Fruit fly (Drosophila melanogaster) whole organism, embryonic: ENCODE data around the gene CG6168.

ENCODE experiments used
- ATbp ChIP-seq: fragments of 200-800 bp; sonication (Bioruptor generic); optimal IDR thresholded peaks from 2 replicates; lab custom pipeline; 2017; ENCODE audit warnings: missing biosample characterization, mild to moderate bottlenecking, missing genetic modification characterization, missing genetic modification reagents
- Abd-B ChIP-seq: fragments of 200-800 bp; sonication (Bioruptor generic); optimal IDR thresholded peaks from 2 replicates; lab custom pipeline; 2018; ENCODE audit warnings: missing biosample characterization, mild to moderate bottlenecking, missing genetic modification characterization, moderate library complexity
- Atf-2 ChIP-seq: fragments of 200-800 bp; sonication (Bioruptor generic); optimal IDR thresholded peaks from 2 replicates; lab custom pipeline; 2016; ENCODE audit warnings: missing biosample characterization, missing genetic modification characterization
- Atf3 ChIP-seq: fragments of 200-800 bp; sonication (Bioruptor generic); optimal IDR thresholded peaks from 3 replicates; lab custom pipeline; 2016; ENCODE audit warnings: missing biosample characterization, missing genetic modification characterization
- Bgb ChIP-seq: fragments of 200-800 bp; sonication (Bioruptor generic); IDR thresholded peaks from 2 replicates; pipeline ENCODE4 v1.3.6; 2022; ENCODE audit warnings: missing biosample characterization, missing genetic modification characterization; ENCODE audit not compliant: partially characterized antibody
- Blimp-1 ChIP-seq: fragments of 200-800 bp; sonication (Bioruptor generic); optimal IDR thresholded peaks from 3 replicates; lab custom pipeline; 2018; ENCODE audit warnings: missing biosample characterization, missing genetic modification characterization, mild to moderate bottlenecking, moderate library complexity, missing genetic modification reagents
- CG10979 ChIP-seq: fragments of 200-800 bp; sonication (Bioruptor generic); optimal IDR thresholded peaks from 2 replicates; lab custom pipeline; 2018; ENCODE audit warnings: missing biosample characterization, mild to moderate bottlenecking, missing genetic modification characterization, moderate library complexity
- CG11398 ChIP-seq: fragments of 200-800 bp; sonication (Bioruptor generic); optimal IDR thresholded peaks from 2 replicates; lab custom pipeline; 2016; ENCODE audit warnings: missing biosample characterization, missing genetic modification characterization
- CG12744 ChIP-seq: fragments of 200-800 bp; sonication (Bioruptor generic); optimal IDR thresholded peaks from 2 replicates; lab custom pipeline; 2016; ENCODE audit warnings: missing biosample characterization, missing genetic modification characterization
- CG14710 ChIP-seq: fragments of 200-800 bp; sonication (Bioruptor generic); optimal IDR thresholded peaks from 3 replicates; lab custom pipeline; 2019; ENCODE audit warnings: missing biosample characterization, mild to moderate bottlenecking, missing genetic modification characterization, moderate library complexity
- CG15269 ChIP-seq: fragments of 200-800 bp; sonication (Bioruptor generic); optimal IDR thresholded peaks from 2 replicates; lab custom pipeline; 2018; ENCODE audit warnings: missing biosample characterization, mild to moderate bottlenecking, missing genetic modification characterization, moderate library complexity
- CG17186 ChIP-seq: fragments of 200-800 bp; sonication (Bioruptor generic); optimal IDR thresholded peaks from 3 replicates; lab custom pipeline; 2017; ENCODE audit warnings: missing biosample characterization, missing genetic modification reagents, missing genetic modification characterization
- CG17802 ChIP-seq: fragments of 200-800 bp; sonication (Bioruptor generic); optimal IDR thresholded peaks from 2 replicates; lab custom pipeline; 2018; ENCODE audit warnings: missing biosample characterization, mild to moderate bottlenecking, missing genetic modification characterization, moderate library complexity
- CG18599 ChIP-seq: fragments of 200-800 bp; sonication (Bioruptor generic); optimal IDR thresholded peaks from 3 replicates; lab custom pipeline; 2017; ENCODE audit warnings: missing biosample characterization, missing genetic modification characterization, mild to moderate bottlenecking, moderate library complexity, missing genetic modification reagents
- CG3281 ChIP-seq: fragments of 200-800 bp; sonication (Bioruptor generic); optimal IDR thresholded peaks from 3 replicates; lab custom pipeline; 2017; ENCODE audit warnings: missing biosample characterization, mild to moderate bottlenecking, missing genetic modification characterization
- CG42726 ChIP-seq: fragments of 200-800 bp; sonication (Bioruptor generic); IDR thresholded peaks from 2 replicates; pipeline ENCODE4 v1.3.6; 2022; ENCODE audit warnings: missing biosample characterization, missing genetic modification characterization; ENCODE audit not compliant: partially characterized antibody
- CG4820 ChIP-seq: fragments of 200-800 bp; sonication (Bioruptor generic); optimal IDR thresholded peaks from 3 replicates; lab custom pipeline; 2016; ENCODE audit warnings: missing biosample characterization, missing genetic modification characterization
- CG6175 ChIP-seq: fragments of 200-800 bp; sonication (Bioruptor generic); IDR thresholded peaks from 3 replicates; pipeline ENCODE4 v1.3.6; 2022; ENCODE audit warnings: missing biosample characterization, missing genetic modification characterization
- CG8281 ChIP-seq: fragments of 200-800 bp; sonication (Bioruptor generic); optimal IDR thresholded peaks from 2 replicates; lab custom pipeline; 2018; ENCODE audit warnings: missing biosample characterization, mild to moderate bottlenecking, missing genetic modification characterization, moderate library complexity
- CG8765 ChIP-seq: fragments of 200-800 bp; sonication (Bioruptor generic); IDR thresholded peaks from 2 replicates; pipeline ENCODE4 v1.3.6; 2022; ENCODE audit warnings: missing biosample characterization, missing genetic modification characterization
- CG9215 ChIP-seq: fragments of 200-800 bp; sonication (Bioruptor generic); IDR thresholded peaks from 2 replicates; pipeline ENCODE4 v1.3.6; 2022; ENCODE audit warnings: missing biosample characterization, missing genetic modification characterization
- CG9876 ChIP-seq: fragments of 200-800 bp; sonication (Bioruptor generic); optimal IDR thresholded peaks from 2 replicates; lab custom pipeline; 2016; ENCODE audit warnings: missing biosample characterization, missing genetic modification characterization
- E2f1 ChIP-seq: fragments of 200-800 bp; sonication (Bioruptor generic); IDR thresholded peaks from 2 replicates; pipeline ENCODE4 v1.3.6; 2022; ENCODE audit warnings: missing biosample characterization, missing genetic modification characterization
- Hr51 ChIP-seq, 2 experiments: fragments of 200-800 bp; sonication (Bioruptor generic); optimal IDR thresholded peaks; 2 replicates in 1 of 2; 3 replicates in 1 of 2; lab custom pipeline; 2016 to 2018; ENCODE audit warnings: missing biosample characterization in 2 of 2, missing genetic modification characterization in 2 of 2, mild to moderate bottlenecking in 1 of 2, moderate library complexity in 1 of 2
- Nf-YA ChIP-seq: fragments of 200-800 bp; sonication (Bioruptor generic); IDR thresholded peaks from 2 replicates; pipeline ENCODE4 v1.3.6; 2022; ENCODE audit warnings: missing biosample characterization, missing genetic modification characterization
- Scr ChIP-seq: fragments of 200-800 bp; sonication (Bioruptor generic); IDR thresholded peaks from 2 replicates; pipeline ENCODE4 v1.3.6; 2022; ENCODE audit warnings: missing biosample characterization, missing genetic modification characterization; ENCODE audit not compliant: partially characterized antibody
- Sry-β ChIP-seq: fragments of 200-800 bp; sonication (Bioruptor generic); optimal IDR thresholded peaks from 2 replicates; lab custom pipeline; 2018; ENCODE audit warnings: missing biosample characterization, mild to moderate bottlenecking, missing genetic modification characterization, moderate library complexity
- Taf1 ChIP-seq: fragments of 200-800 bp; sonication (Bioruptor generic); IDR thresholded peaks from 2 replicates; pipeline ENCODE4 v1.3.6; 2022; ENCODE audit warnings: missing biosample characterization, missing genetic modification characterization
- bcd ChIP-seq: fragments of 200-800 bp; sonication (Bioruptor generic); optimal IDR thresholded peaks from 2 replicates; lab custom pipeline; 2017; ENCODE audit warnings: missing biosample characterization, mild to moderate bottlenecking, missing genetic modification characterization
- eyg ChIP-seq: fragments of 200-800 bp; sonication (Bioruptor generic); optimal IDR thresholded peaks from 3 replicates; lab custom pipeline; 2016; ENCODE audit warnings: missing biosample characterization, missing genetic modification characterization
- gcm2 ChIP-seq: fragments of 200-800 bp; sonication (Bioruptor generic); optimal IDR thresholded peaks from 2 replicates; lab custom pipeline; 2016; ENCODE audit warnings: missing biosample characterization, missing genetic modification characterization
- gfzf ChIP-seq: fragments of 200-800 bp; sonication (Bioruptor generic); optimal IDR thresholded peaks from 2 replicates; lab custom pipeline; 2016; ENCODE audit warnings: missing biosample characterization, mild to moderate bottlenecking, missing genetic modification characterization, moderate library complexity
- grn ChIP-seq: fragments of 200-800 bp; sonication (Bioruptor generic); optimal IDR thresholded peaks from 3 replicates; lab custom pipeline; 2017; ENCODE audit warnings: missing biosample characterization, missing genetic modification characterization
- h ChIP-seq: fragments of >200 bp; optimal IDR thresholded peaks from 2 replicates; lab custom pipeline; 2017
- hb ChIP-seq: fragments of 200-800 bp; sonication (Bioruptor generic); IDR thresholded peaks from 3 replicates; pipeline ENCODE4 v1.3.6; 2022; ENCODE audit warnings: missing biosample characterization, missing genetic modification characterization; ENCODE audit not compliant: partially characterized antibody
- hbn ChIP-seq: fragments of 200-800 bp; sonication (Bioruptor generic); IDR thresholded peaks from 2 replicates; pipeline ENCODE4 v1.3.6; 2022; ENCODE audit warnings: missing biosample characterization, missing genetic modification characterization; ENCODE audit not compliant: partially characterized antibody
- kay ChIP-seq: fragments of 200-800 bp; sonication (Bioruptor generic); optimal IDR thresholded peaks from 2 replicates; lab custom pipeline; 2016; ENCODE audit warnings: missing biosample characterization, missing genetic modification characterization
- knrl ChIP-seq: fragments of 200-800 bp; sonication (Bioruptor generic); IDR thresholded peaks from 3 replicates; pipeline ENCODE4 v1.3.6; 2022; ENCODE audit warnings: missing biosample characterization, missing genetic modification characterization; ENCODE audit not compliant: partially characterized antibody
- lmd ChIP-seq: fragments of 200-800 bp; sonication (Bioruptor generic); IDR thresholded peaks from 2 replicates; pipeline ENCODE4 v1.3.6; 2022; ENCODE audit warnings: missing biosample characterization, missing genetic modification characterization
- lola ChIP-seq, 3 experiments: fragments of >200 bp in 2 of 3; fragments of 200-800 bp in 1 of 3; sonication (Bioruptor generic) in 1 of 3; optimal IDR thresholded peaks; 2 replicates each; lab custom pipeline; 2017 to 2019; ENCODE audit warnings: missing biosample characterization in 3 of 3, missing genetic modification characterization in 3 of 3, mild to moderate bottlenecking in 1 of 3, moderate library complexity in 1 of 3
- oc ChIP-seq: fragments of 200-800 bp; sonication (Bioruptor generic); optimal IDR thresholded peaks from 2 replicates; lab custom pipeline; 2018; ENCODE audit warnings: missing biosample characterization, mild to moderate bottlenecking, missing genetic modification characterization, moderate library complexity
- peb ChIP-seq: fragments of 200-800 bp; sonication (Bioruptor generic); IDR thresholded peaks from 2 replicates; pipeline ENCODE4 v1.3.6; 2022; ENCODE audit warnings: missing biosample characterization, missing genetic modification characterization
- pho ChIP-seq: fragments of 200-800 bp; sonication (Bioruptor generic); optimal IDR thresholded peaks from 2 replicates; lab custom pipeline; 2016; ENCODE audit warnings: missing biosample characterization, missing genetic modification characterization
- row ChIP-seq: fragments of 200-800 bp; sonication (Bioruptor generic); IDR thresholded peaks from 3 replicates; pipeline ENCODE4 v1.3.6; 2022; ENCODE audit warnings: missing biosample characterization, missing genetic modification characterization
- run ChIP-seq: fragments of 200-800 bp; sonication (Bioruptor generic); optimal IDR thresholded peaks from 3 replicates; lab custom pipeline; 2018; ENCODE audit warnings: missing biosample characterization, mild to moderate bottlenecking, missing genetic modification characterization
- sna ChIP-seq: fragments of 200-800 bp; sonication (Bioruptor generic); IDR thresholded peaks from 2 replicates; pipeline ENCODE4 v1.3.6; 2022; ENCODE audit warnings: missing biosample characterization, missing genetic modification characterization; ENCODE audit not compliant: partially characterized antibody
- tio ChIP-seq: fragments of 200-800 bp; sonication (Bioruptor generic); optimal IDR thresholded peaks from 2 replicates; lab custom pipeline; 2017; ENCODE audit warnings: missing biosample characterization, missing genetic modification characterization, inconsistent platforms
- twi ChIP-seq: fragments of 200-800 bp; optimal IDR thresholded peaks from 2 replicates; lab custom pipeline; 2019; ENCODE audit warnings: missing biosample characterization, mild to moderate bottlenecking, missing genetic modification characterization, moderate library complexity
- usp ChIP-seq: fragments of >200 bp; optimal IDR thresholded peaks from 2 replicates; lab custom pipeline; 2017; ENCODE audit warnings: missing biosample characterization, missing genetic modification characterization

The CG6168 gene

dm6 chr3L:11325671-11326306, 4.3 kb upstream of the CG6168 start (continued):
- TF ChIP-seq Hr51 (GFP tag; optimal IDR thresholded peaks at IDR 0.05; lab: Kevin White, UChicago) (peak; percentile 53 to 77), run (tag; lab: Kevin White, UChicago) (peak; percentile 28), oc (tag; lab: Kevin White, UChicago) (peak; percentile 79), twi (no peak), CG8281 (tag; lab: Kevin White, UChicago) (peak; percentile 31), Abd-B (GFP tag; lab: Kevin White, UChicago) (peak; percentile 47), pho (GFP tag; lab: Kevin White, UChicago) (peak; percentile 33), grn (no peak), hbn (no peak), bcd (peak; percentile 63), CG4820 (peak; percentile 85), CG15269 (tag; lab: Kevin White, UChicago) (peak; percentile 76), eyg (peak; percentile 47), Atf3 (peak; percentile 63), sna (GFP tag; lab: Robert Waterston, UW) (no peak), tio (peak; percentile 80), kay (peak; percentile 57), CG6175 (0 out of 3 replicates have a peak, but pooled peaks have one; percentile 53), h (lab: Kevin White, UChicago) (no peak), CG18599 (GFP tag; lab: Kevin White, UChicago) (peak; percentile 67), CG11398 (peak; percentile 61), CG14710 (peak; percentile 78), CG8765 (GFP tag; lab: Robert Waterston, UW) (peak; percentile 85; the same call in 1 of the 2 replicates), lola (GFP tag; optimal IDR thresholded peaks at IDR 0.05; lab: Kevin White, UChicago) (peak in 1 of 3 experiments; percentile 77), hb (GFP tag; lab: Robert Waterston, UW) (no peak), CG17802 (tag; lab: Kevin White, UChicago) (peak; percentile 52), CG9215 (GFP tag; lab: Robert Waterston, UW) (peak; percentile 42; the same call in 1 of the 2 replicates), peb (GFP tag; lab: Robert Waterston, UW) (peak; percentile 58; the same call in 1 of the 2 replicates), CG42726 (GFP tag; lab: Robert Waterston, UW) (no peak), Nf-YA (GFP tag; lab: Robert Waterston, UW) (peak; percentile 60; the same call in 1 of the 2 replicates), CG3281 (GFP tag; lab: Kevin White, UChicago) (peak; percentile 58), E2f1 (peak; percentile 67), Scr (GFP tag; lab: Robert Waterston, UW) (no peak), Bgb (no peak), CG10979 (tag; lab: Kevin White, UChicago) (peak; percentile 85), CG12744 (GFP tag; lab: Kevin White, UChicago) (peak; percentile 64), Sry-β (GFP tag; lab: Kevin White, UChicago) (no peak), lmd (peak; percentile 66), gcm2 (GFP tag; lab: Kevin White, UChicago) (peak; percentile 44), gfzf (GFP tag; lab: Kevin White, UChicago) (no peak), CG9876 (peak; percentile 65), row (GFP tag; lab: Robert Waterston, UW) (peak; percentile 69), ATbp (GFP tag; lab: Kevin White, UChicago) (peak; percentile 49), knrl (no peak), Blimp-1 (GFP tag; lab: Kevin White, UChicago) (peak; percentile 72), CG17186 (GFP tag; lab: Kevin White, UChicago) (no peak), usp (GFP tag; lab: Kevin White, UChicago) (no peak), Atf-2 (GFP tag; lab: Kevin White, UChicago) (peak; percentile 74), Taf1 (no peak)
